Fruit fly (Drosophila melanogaster) whole organism, adult: ENCODE data around the gene CG33284.

Experiments used
- CG11617 ChIP-seq: fragments of 200-800 bp; sonication (Bioruptor generic); optimal IDR thresholded peaks from 2 replicates; lab custom pipeline; 2017; ENCODE audit warnings: mild to moderate bottlenecking, missing biosample characterization, missing genetic modification reagents, missing genetic modification characterization
- CG12768 ChIP-seq: fragments of 200-800 bp; sonication (Bioruptor generic); optimal IDR thresholded peaks from 2 replicates; lab custom pipeline; 2017; ENCODE audit warnings: missing biosample characterization, missing genetic modification characterization, mild to moderate bottlenecking, moderate library complexity, missing genetic modification reagents
- CG7045 ChIP-seq: fragments of 200-800 bp; sonication (Bioruptor generic); optimal IDR thresholded peaks from 2 replicates; lab custom pipeline; 2017; ENCODE audit warnings: missing biosample characterization, mild to moderate bottlenecking, missing genetic modification characterization
- Crg-1 ChIP-seq: fragments of 200-800 bp; sonication (Bioruptor generic); optimal IDR thresholded peaks from 2 replicates; lab custom pipeline; 2016; ENCODE audit warnings: missing biosample characterization, missing genetic modification characterization
- Mnt ChIP-seq: fragments of 200-800 bp; sonication (Bioruptor generic); optimal IDR thresholded peaks from 2 replicates; lab custom pipeline; 2016; ENCODE audit warnings: missing biosample characterization, mild to moderate bottlenecking, missing genetic modification characterization
- cic ChIP-seq: fragments of 200-800 bp; sonication (Bioruptor generic); optimal IDR thresholded peaks from 2 replicates; lab custom pipeline; 2017; ENCODE audit warnings: missing biosample characterization, mild to moderate bottlenecking, missing genetic modification characterization, moderate library complexity
- cnc ChIP-seq, 2 experiments: fragments of >200 bp; optimal IDR thresholded peaks; 2 replicates each; lab custom pipeline; 2017
- kay ChIP-seq: fragments of 200-800 bp; sonication (Bioruptor generic); peaks from one replicate; lab custom pipeline; 2016; ENCODE audit warnings: missing biosample characterization, missing genetic modification characterization, borderline replicate concordance
- ovo ChIP-seq: fragments of 200-800 bp; sonication (Bioruptor generic); optimal IDR thresholded peaks from 2 replicates; lab custom pipeline; 2016; ENCODE audit warnings: missing biosample characterization, missing genetic modification characterization
- toe ChIP-seq: fragments of 200-800 bp; sonication (Bioruptor generic); optimal IDR thresholded peaks from 2 replicates; lab custom pipeline; 2016; ENCODE audit warnings: missing biosample characterization, missing genetic modification characterization

DNA sequence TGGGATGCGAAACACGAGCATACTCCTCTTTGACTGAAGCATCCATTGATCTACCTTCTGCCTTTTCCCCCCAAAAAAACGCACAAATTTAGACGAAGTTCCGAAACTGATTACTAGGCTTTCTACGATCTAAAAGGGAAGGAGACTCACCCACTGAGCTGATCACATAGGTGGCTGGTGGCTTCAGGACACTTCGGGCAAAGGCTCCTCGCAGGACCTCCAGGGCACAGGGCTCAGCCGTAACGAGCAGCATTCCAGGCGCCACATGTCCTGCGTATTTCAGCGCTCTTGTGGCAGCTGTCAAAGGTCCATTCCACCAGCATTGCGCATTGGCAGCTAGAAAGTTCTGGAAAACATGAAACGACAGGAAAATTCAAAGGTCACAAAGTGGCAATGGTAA is 34.7 kb upstream of the CG33284 start, which contains the start of gene CG33285:
- TF ChIP-seq cnc (optimal IDR thresholded peaks at IDR 0.05; lab: Kevin White, UChicago), result no peak
- TF ChIP-seq toe (GFP tag; lab: Kevin White, UChicago), result no peak
- TF ChIP-seq Mnt (GFP tag; lab: Kevin White, UChicago), result no peak
- TF ChIP-seq ovo (GFP tag; lab: Kevin White, UChicago), result no peak
- no peak for TF ChIP-seq CG12768
- TF ChIP-seq kay (GFP tag; lab: Kevin White, UChicago), result no peak
- TF ChIP-seq Crg-1 (GFP tag; lab: Kevin White, UChicago), result no peak
- no peak for TF ChIP-seq CG11617
- TF ChIP-seq CG7045 (GFP tag; lab: Kevin White, UChicago), result no peak
- TF ChIP-seq cic (GFP tag; lab: Kevin White, UChicago), result no peak
